Worm (Caenorhabditis elegans) whole organism, L4 larva: ENCODE measurements around the gene srh-213.
"Not testable (repeated sequence)": the region's sequence is repeated elsewhere in the genome, so short reads cannot be mapped to it uniquely, and the experiment has no call there.

Experiments used
- D1046.2 ChIP-seq: fragments of 200-800 bp; sonication (Bioruptor generic); IDR thresholded peaks from 2 replicates; pipeline ENCODE4 v1.3.6; 2022; ENCODE audit warnings: missing genetic modification characterization, missing compliant biosample characterization
- ama-1 ChIP-seq: fragments of 150-350 bp; optimal IDR thresholded peaks from 2 replicates; lab custom pipeline; 2014; ENCODE audit warnings: inconsistent platforms, mixed read lengths
- arid-1 ChIP-seq: fragments of 200-800 bp; sonication (Bioruptor generic); conservative IDR thresholded peaks from 2 replicates; pipeline ENCODE4 v1.3.6; 2022; ENCODE audit warnings: missing genetic modification reagents, missing genetic modification characterization, missing compliant biosample characterization
- dmd-9 ChIP-seq: fragments of 200-800 bp; sonication (Bioruptor generic); IDR thresholded peaks from 2 replicates; pipeline ENCODE4 v1.3.6; 2022; ENCODE audit warnings: missing genetic modification reagents, missing genetic modification characterization, missing compliant biosample characterization
- lin-13 ChIP-seq: fragments of 150-350 bp; optimal IDR thresholded peaks from 2 replicates; lab custom pipeline; 2014; ENCODE audit warnings: missing biosample characterization, missing genetic modification reagents, missing genetic modification characterization
- lsy-2 ChIP-seq, 2 experiments: fragments of 150-350 bp in 1 of 2; sonication (generic microtip) in 1 of 2; optimal IDR thresholded peaks; 2 replicates each; lab custom pipeline; 2014 to 2017; ENCODE audit warnings: missing biosample characterization in 2 of 2, missing genetic modification characterization in 2 of 2
- mes-2 ChIP-seq: sonication (generic microtip); optimal IDR thresholded peaks from 2 replicates; lab custom pipeline; 2016; ENCODE audit warnings: missing genotype, mild to moderate bottlenecking, missing genetic modification characterization, missing compliant biosample characterization; ENCODE audit not compliant: poor library complexity, severe bottlenecking
- nhr-111 ChIP-seq: fragments of 200-800 bp; sonication (Bioruptor generic); optimal IDR thresholded peaks from 2 replicates; lab custom pipeline; 2018; ENCODE audit warnings: mild to moderate bottlenecking, missing genetic modification characterization, missing compliant biosample characterization
- nhr-25 ChIP-seq: sonication (generic microtip); optimal IDR thresholded peaks from 2 replicates; lab custom pipeline; 2017; ENCODE audit warnings: missing genetic modification characterization, mild to moderate bottlenecking, missing compliant biosample characterization, antibody characterized with exemption, moderate library complexity, borderline replicate concordance; ENCODE audit not compliant: insufficient read depth
- set-16 ChIP-seq: fragments of 200-800 bp; sonication (Bioruptor generic); IDR thresholded peaks from 2 replicates; pipeline ENCODE4 v1.3.6; 2022; ENCODE audit warnings: missing genetic modification reagents, missing genetic modification characterization, missing compliant biosample characterization
- skn-1 ChIP-seq: fragments of 150-350 bp; optimal IDR thresholded peaks from 2 replicates; lab custom pipeline; 2014; ENCODE audit warnings: missing biosample characterization, missing genetic modification characterization
- unc-39 ChIP-seq: sonication (generic microtip); optimal IDR thresholded peaks from 2 replicates; lab custom pipeline; 2017; ENCODE audit warnings: missing biosample characterization, missing genetic modification characterization

DNA sequence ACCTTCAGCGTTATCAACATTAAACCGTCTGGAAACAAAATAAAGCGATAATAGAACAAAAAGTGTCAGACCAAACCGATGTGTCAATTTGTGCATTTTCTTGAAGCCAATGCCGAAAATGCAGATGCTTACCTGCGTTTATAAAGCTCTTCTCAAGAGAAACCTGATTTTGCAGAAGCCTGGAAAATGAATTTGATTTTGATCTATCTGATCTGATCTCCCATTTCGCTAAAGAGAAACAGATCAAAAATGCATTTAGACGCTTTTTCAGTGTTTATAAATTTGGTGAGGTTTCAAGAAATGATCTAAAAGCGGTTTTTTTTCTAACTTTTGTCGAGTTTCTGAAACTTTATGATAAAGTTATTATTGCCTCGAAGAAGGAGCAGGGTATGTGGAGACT is 32.0 kb downstream of the srh-213 start, which contains the start of gene T24A6.16:
- TF ChIP-seq lsy-2 (tag; optimal IDR thresholded peaks at IDR 0.05; lab: Kevin White, UChicago); nhr-111; unc-39; skn-1 (tag; lab: Kevin White, UChicago); nhr-25; lin-13 (GFP tag; lab: Kevin White, UChicago); D1046.2 (GFP tag; lab: Robert Waterston, UW); arid-1 (GFP tag; lab: Robert Waterston, UW); dmd-9 (GFP tag; lab: Robert Waterston, UW); set-16 (GFP tag; lab: Robert Waterston, UW); mes-2; ama-1: not testable (repeated sequence)
